Fruit fly (Drosophila melanogaster): Measurements from ENCODE around the gene Dnali1.

Dnali1 gene

DNA sequence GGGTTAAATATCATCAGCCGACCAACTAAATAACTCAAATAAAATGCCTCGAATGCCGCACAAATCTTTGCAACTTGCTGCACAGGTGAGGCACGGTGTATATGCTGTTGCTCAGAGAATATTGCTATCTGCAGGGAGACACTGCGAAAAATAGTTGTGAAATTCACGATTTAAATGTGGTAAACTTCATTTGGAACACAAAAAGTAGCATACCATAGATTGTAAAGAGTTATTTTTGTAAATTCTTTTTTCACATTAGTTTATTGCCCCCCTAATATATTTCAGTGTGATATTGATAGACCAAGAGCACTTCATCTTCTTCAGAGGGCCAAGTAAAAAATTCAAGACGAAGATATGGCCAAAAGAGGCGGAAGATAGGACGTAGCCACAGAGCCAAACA, 27.5 kb upstream of the Dnali1 start (continued):
- TF ChIP-seq CG2116 (GFP tag; optimal IDR thresholded peaks at IDR 0.05) (no peak), tap (tag; optimal IDR thresholded peaks at IDR 0.05) (peak; percentile 24), slbo (GFP tag; IDR thresholded peaks at IDR 0.05) (peak; percentile 43; the same call in 1 of the 2 replicates), schlank (tag; optimal IDR thresholded peaks at IDR 0.05) (no peak), pnt (GFP tag; optimal IDR thresholded peaks at IDR 0.05) (peak; percentile 46), Oaz (GFP tag; IDR thresholded peaks at IDR 0.05) (no peak), Oli (tag; optimal IDR thresholded peaks at IDR 0.05) (peak; percentile 28), prd (optimal IDR thresholded peaks at IDR 0.05) (no peak), prd (GFP tag; IDR thresholded peaks at IDR 0.05) (peak; percentile 47; the same call in 1 of the 3 replicates), ems (GFP tag; optimal IDR thresholded peaks at IDR 0.05) (no peak), Hand (GFP tag; optimal IDR thresholded peaks at IDR 0.05) (no peak), Awh (GFP tag; IDR thresholded peaks at IDR 0.05) (no peak), dysf (GFP tag; IDR thresholded peaks at IDR 0.05) (peak; percentile 62; the same call in 2 of the 3 replicates), Fer3 (tag; optimal IDR thresholded peaks at IDR 0.05) (peak; percentile 20), CG8944 (GFP tag; optimal IDR thresholded peaks at IDR 0.05) (no peak), CG18262 (tag; optimal IDR thresholded peaks at IDR 0.05) (no peak), CG30403 (GFP tag; optimal IDR thresholded peaks at IDR 0.05) (peak; percentile 8), CG14965 (GFP tag; optimal IDR thresholded peaks at IDR 0.05; ENCODE audit: borderline replicate concordance) (no peak), sens (GFP tag) (peak; percentile 87), bsh (GFP tag; optimal IDR thresholded peaks at IDR 0.05) (peak in 1 of 2 experiments; percentile 68), Meics (GFP tag; optimal IDR thresholded peaks at IDR 0.05) (peak; percentile 22), ken (GFP tag; IDR thresholded peaks at IDR 0.05) (0 out of 3 replicates have a peak, but pooled peaks have one; percentile 31), lab (GFP tag; optimal IDR thresholded peaks at IDR 0.05) (peak; percentile 52), Hmr (GFP tag; optimal IDR thresholded peaks at IDR 0.05) (peak; percentile 31), CG8388 (GFP tag; optimal IDR thresholded peaks at IDR 0.05) (no peak), Rfx (GFP tag; IDR thresholded peaks at IDR 0.05) (peak; percentile 48; the same call in 1 of the 2 replicates), lmd (GFP tag; IDR thresholded peaks at IDR 0.05) (peak; percentile 52; the same call in 1 of the 2 replicates), NC2β (GFP tag; optimal IDR thresholded peaks at IDR 0.05) (no peak), Dfd (GFP tag; optimal IDR thresholded peaks at IDR 0.05) (no peak), nmo (GFP tag; optimal IDR thresholded peaks at IDR 0.05) (peak; percentile 33), CG42726 (GFP tag; IDR thresholded peaks at IDR 0.05; ENCODE audit: partially characterized antibody) (no peak), ATbp (GFP tag; optimal IDR thresholded peaks at IDR 0.05) (peak; percentile 29), sug (tag; optimal IDR thresholded peaks at IDR 0.05) (no peak), mirr (GFP tag; optimal IDR thresholded peaks at IDR 0.05) (no peak), row (GFP tag; IDR thresholded peaks at IDR 0.05) (peak; percentile 51), sisA (GFP tag; IDR thresholded peaks at IDR 0.05) (peak; percentile 43), CG9609 (GFP tag; optimal IDR thresholded peaks at IDR 0.05) (no peak), ftz-f1 (GFP tag; optimal IDR thresholded peaks at IDR 0.05) (no peak), stc (GFP tag; IDR thresholded peaks at IDR 0.05) (no peak), Antp (GFP tag; optimal IDR thresholded peaks at IDR 0.05) (peak; percentile 35), z (GFP tag; IDR thresholded peaks at IDR 0.05) (no peak), CG6813 (GFP tag; optimal IDR thresholded peaks at IDR 0.05) (no peak), B-H2 (GFP tag; optimal IDR thresholded peaks at IDR 0.05) (no peak), CG14441 (GFP tag; IDR thresholded peaks at IDR 0.05) (peak; percentile 44), BEAF-32 (GFP tag; optimal IDR thresholded peaks at IDR 0.05) (no peak)

Data from whole organism, embryonic.